Worm (Caenorhabditis elegans): ENCODE results near the gene C18B12.4.

The C18B12.4 gene

ce11 chrX:15027997-15028396, 12.4 kb downstream of the C18B12.4 start (continued):
- no peak for TF ChIP-seq dpl-1 (GFP tag; optimal IDR thresholded peaks at IDR 0.05)

DNA sequence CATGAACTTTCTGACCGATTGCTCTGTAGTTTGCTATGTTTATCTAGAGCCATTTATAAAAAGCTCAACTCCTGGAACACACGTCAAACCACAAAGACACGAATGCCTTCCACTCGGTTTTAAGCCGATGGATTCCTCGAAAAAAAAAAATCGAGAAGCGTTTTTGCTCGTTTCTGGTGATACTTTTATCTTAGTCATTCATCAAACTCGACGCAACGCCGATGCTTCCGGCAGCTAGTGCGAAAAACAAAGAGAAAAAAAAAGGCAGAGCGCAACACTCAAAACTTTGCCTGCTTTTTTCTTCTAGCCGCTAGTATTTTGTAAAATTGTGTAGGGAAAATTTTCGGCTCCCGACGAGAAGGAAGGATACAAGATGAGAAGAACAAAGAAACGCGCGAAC, 12.8 kb downstream of the C18B12.4 start:
- TF ChIP-seq lsy-2 (tag; optimal IDR thresholded peaks at IDR 0.05) = no peak
- TF ChIP-seq lin-14 (GFP tag; optimal IDR thresholded peaks at IDR 0.05) = peak; percentile 31

- TF ChIP-seq nhr-28 (tag; optimal IDR thresholded peaks at IDR 0.05) (no peak), ama-1 (optimal IDR thresholded peaks at IDR 0.05) (no peak), efl-1 (optimal IDR thresholded peaks at IDR 0.05) (no peak), efl-1 (GFP tag; optimal IDR thresholded peaks at IDR 0.05 in 1 of 2) (no peak), swsn-7 (tag; optimal IDR thresholded peaks at IDR 0.05) (no peak), lin-15B (tag; optimal IDR thresholded peaks at IDR 0.05) (no peak), snu-23 (GFP tag; optimal IDR thresholded peaks at IDR 0.05) (no peak), lin-14 (GFP tag; optimal IDR thresholded peaks at IDR 0.05) (no peak), ztf-11 (tag; optimal IDR thresholded peaks at IDR 0.05) (no peak), unc-98 (GFP tag; IDR thresholded peaks at IDR 0.05) (no peak), pag-3 (tag; optimal IDR thresholded peaks at IDR 0.05; ENCODE audit: borderline replicate concordance, insufficient read depth) (no peak)
These were observed 14.4 kb downstream of the C18B12.4 start, which contains the start of gene seb-3 for ce11 chrX:15026008-15026407. Gene seb-3, plus strand, starts transcription at chrX:15026308.

DNA sequence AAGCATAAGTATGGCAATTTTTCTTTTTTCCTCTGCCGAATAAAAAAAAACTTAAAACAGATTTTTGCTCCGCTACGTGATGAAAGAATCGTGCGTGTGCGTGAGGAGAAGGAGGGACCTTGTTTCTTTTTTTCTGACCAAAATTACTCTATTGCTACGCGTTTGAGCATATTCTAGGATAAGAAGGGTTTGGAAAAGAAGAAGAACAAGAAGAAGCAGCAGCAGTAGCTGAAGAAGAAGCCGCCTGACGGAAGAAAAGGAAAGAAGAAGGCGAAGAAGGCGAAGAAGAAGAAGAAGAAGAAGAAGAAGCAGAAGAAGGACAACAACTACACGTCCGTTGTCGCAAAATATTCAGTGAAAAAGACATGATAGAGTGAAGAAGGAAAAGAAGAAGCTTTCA, 24.3 kb downstream of the C18B12.4 start:
- no peak for TF ChIP-seq unc-62 (GFP tag; optimal IDR thresholded peaks at IDR 0.05)
- TF ChIP-seq fkh-10 (GFP tag; optimal IDR thresholded peaks at IDR 0.05) = peak; percentile 54
- no peak for TF ChIP-seq unc-98 (GFP tag; IDR thresholded peaks at IDR 0.05)
- TF ChIP-seq lin-14 (GFP tag; optimal IDR thresholded peaks at IDR 0.05) = peak; percentile 47
- TF ChIP-seq mef-2 (tag; optimal IDR thresholded peaks at IDR 0.05) = no peak
- no peak for TF ChIP-seq mep-1 (tag; optimal IDR thresholded peaks at IDR 0.05)
- TF ChIP-seq efl-3 (GFP tag; optimal IDR thresholded peaks at IDR 0.05) = no peak
- no peak for TF ChIP-seq fkh-8 (tag; optimal IDR thresholded peaks at IDR 0.05)

DNA sequence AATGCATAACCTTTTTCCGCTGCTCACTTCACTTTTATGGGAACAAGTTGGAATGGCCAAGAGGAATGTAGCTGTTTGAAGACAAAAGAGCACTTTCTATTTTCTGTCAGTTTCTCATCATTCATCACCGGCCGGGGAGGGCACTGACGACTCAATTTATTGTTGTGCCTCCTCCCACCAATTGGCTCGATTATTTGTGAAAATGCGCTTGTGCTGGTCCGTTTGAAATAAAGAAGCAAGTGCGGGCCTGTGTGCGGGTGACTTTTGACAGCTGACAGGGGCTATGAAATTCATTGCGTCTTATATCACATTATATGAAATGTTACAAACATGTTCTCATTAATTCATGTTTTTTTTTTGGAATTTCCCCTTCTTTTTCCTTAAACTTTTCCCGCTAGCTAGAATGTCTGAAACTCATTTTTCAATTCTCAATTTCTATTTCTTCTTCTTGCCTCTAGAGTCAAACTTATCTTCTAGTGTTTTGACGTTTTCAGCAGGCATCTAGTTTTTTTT, 26.4 kb downstream of the C18B12.4 start:
- TF ChIP-seq fkh-4 (tag; optimal IDR thresholded peaks at IDR 0.05; ENCODE audit: borderline replicate concordance) (no peak), lin-13 (GFP tag; optimal IDR thresholded peaks at IDR 0.05) (no peak), snu-23 (GFP tag; optimal IDR thresholded peaks at IDR 0.05) (peak; percentile 9), lin-14 (GFP tag; optimal IDR thresholded peaks at IDR 0.05) (peak; percentile 68), unc-98 (GFP tag; IDR thresholded peaks at IDR 0.05) (no peak), aha-1 (tag; optimal IDR thresholded peaks at IDR 0.05) (no peak), elt-2 (tag; optimal IDR thresholded peaks at IDR 0.05) (no peak), unc-130 (tag; optimal IDR thresholded peaks at IDR 0.05) (peak; percentile 37), nhr-20 (tag; optimal IDR thresholded peaks at IDR 0.05) (no peak), nhr-11 (tag; optimal IDR thresholded peaks at IDR 0.05) (no peak), mep-1 (tag; optimal IDR thresholded peaks at IDR 0.05) (no peak), rnt-1 (tag; optimal IDR thresholded peaks at IDR 0.05) (peak; percentile 63), fkh-8 (tag; optimal IDR thresholded peaks at IDR 0.05) (no peak), nhr-76 (tag; optimal IDR thresholded peaks at IDR 0.05) (no peak), nhr-71 (tag; optimal IDR thresholded peaks at IDR 0.05) (peak; percentile 52), nhr-28 (tag; optimal IDR thresholded peaks at IDR 0.05) (no peak), lsy-2 (tag; optimal IDR thresholded peaks at IDR 0.05) (peak in 1 of 2 experiments; percentile 17), aly-2 (tag; optimal IDR thresholded peaks at IDR 0.05) (no peak)

- TF ChIP-seq nhr-71 (tag; optimal IDR thresholded peaks at IDR 0.05) = no peak
- peak; percentile 86 for TF ChIP-seq fkh-10 (GFP tag; optimal IDR thresholded peaks at IDR 0.05)
- peak; percentile 41 for TF ChIP-seq lin-14 (GFP tag; optimal IDR thresholded peaks at IDR 0.05)
These were observed 28.7 kb downstream of the C18B12.4 start for ce11 chrX:15011526-15012274.

Data from whole organism, L1 larva.